Fruit fly (Drosophila melanogaster) whole organism, embryonic: ENCODE data around the gene Obp99c.

Experiments
- CG10543 ChIP-seq: fragments of 200-800 bp; sonication (Bioruptor generic); optimal IDR thresholded peaks from 3 replicates; lab custom pipeline; 2017; ENCODE audit warnings: missing biosample characterization, mild to moderate bottlenecking, missing genetic modification characterization, moderate library complexity
- CG11085 ChIP-seq: fragments of 200-800 bp; sonication (Bioruptor generic); IDR thresholded peaks from 2 replicates; pipeline ENCODE4 v1.3.6; 2022; ENCODE audit warnings: missing biosample characterization, missing genetic modification characterization
- CG13775 ChIP-seq: fragments of 200-800 bp; sonication (Bioruptor generic); optimal IDR thresholded peaks from 3 replicates; lab custom pipeline; 2017; ENCODE audit warnings: missing biosample characterization, mild to moderate bottlenecking, missing genetic modification characterization
- CG14710 ChIP-seq: fragments of 200-800 bp; sonication (Bioruptor generic); optimal IDR thresholded peaks from 3 replicates; lab custom pipeline; 2019; ENCODE audit warnings: missing biosample characterization, mild to moderate bottlenecking, missing genetic modification characterization, moderate library complexity
- CG17186 ChIP-seq: fragments of 200-800 bp; sonication (Bioruptor generic); optimal IDR thresholded peaks from 3 replicates; lab custom pipeline; 2017; ENCODE audit warnings: missing biosample characterization, missing genetic modification reagents, missing genetic modification characterization
- CG17612 ChIP-seq: fragments of 200-800 bp; sonication (Bioruptor generic); IDR thresholded peaks from 2 replicates; pipeline ENCODE4 v1.3.6; 2022; ENCODE audit warnings: missing biosample characterization, missing genetic modification characterization
- CG17802 ChIP-seq: fragments of 200-800 bp; sonication (Bioruptor generic); optimal IDR thresholded peaks from 2 replicates; lab custom pipeline; 2018; ENCODE audit warnings: missing biosample characterization, mild to moderate bottlenecking, missing genetic modification characterization, moderate library complexity
- CG18599 ChIP-seq: fragments of 200-800 bp; sonication (Bioruptor generic); optimal IDR thresholded peaks from 3 replicates; lab custom pipeline; 2017; ENCODE audit warnings: missing biosample characterization, missing genetic modification characterization, mild to moderate bottlenecking, moderate library complexity, missing genetic modification reagents
- CG2120 ChIP-seq: fragments of 200-800 bp; sonication (Bioruptor generic); optimal IDR thresholded peaks from 3 replicates; lab custom pipeline; 2016; ENCODE audit warnings: missing biosample characterization, missing genetic modification characterization
- CG2129 ChIP-seq: fragments of 200-800 bp; sonication (Bioruptor generic); IDR thresholded peaks from 2 replicates; pipeline ENCODE4 v1.3.6; 2022; ENCODE audit warnings: missing biosample characterization, missing genetic modification characterization; ENCODE audit not compliant: partially characterized antibody
- CG2202 ChIP-seq: fragments of 200-800 bp; sonication (Bioruptor generic); optimal IDR thresholded peaks from 2 replicates; lab custom pipeline; 2018; ENCODE audit warnings: missing biosample characterization, mild to moderate bottlenecking, missing genetic modification characterization
- CG2889 ChIP-seq: fragments of 200-800 bp; sonication (Bioruptor generic); IDR thresholded peaks from 3 replicates; pipeline ENCODE4 v1.3.6; 2022; ENCODE audit warnings: missing biosample characterization, missing genetic modification characterization
- CG4854 ChIP-seq: fragments of 200-800 bp; sonication (Bioruptor generic); optimal IDR thresholded peaks from 2 replicates; lab custom pipeline; 2016; ENCODE audit warnings: missing biosample characterization, missing genetic modification characterization, inconsistent platforms
- CG6689 ChIP-seq: fragments of 200-800 bp; sonication (Bioruptor generic); IDR thresholded peaks from 2 replicates; pipeline ENCODE4 v1.3.6; 2022; ENCODE audit warnings: missing biosample characterization, missing genetic modification characterization
- CG6813 ChIP-seq: fragments of 200-800 bp; sonication (Bioruptor generic); optimal IDR thresholded peaks from 2 replicates; lab custom pipeline; 2017; ENCODE audit warnings: missing biosample characterization, missing genetic modification characterization, mild to moderate bottlenecking, moderate library complexity, missing genetic modification reagents
- CG7745 ChIP-seq: fragments of 200-800 bp; sonication (Bioruptor generic); optimal IDR thresholded peaks from 2 replicates; lab custom pipeline; 2018; ENCODE audit warnings: missing biosample characterization, mild to moderate bottlenecking, missing genetic modification characterization, moderate library complexity
- CG7928 ChIP-seq: fragments of 200-800 bp; sonication (Bioruptor generic); optimal IDR thresholded peaks from 2 replicates; lab custom pipeline; 2017; ENCODE audit warnings: missing biosample characterization, mild to moderate bottlenecking, missing genetic modification characterization
- CG8388 ChIP-seq: fragments of 200-800 bp; sonication (Bioruptor generic); optimal IDR thresholded peaks from 2 replicates; lab custom pipeline; 2019; ENCODE audit warnings: missing biosample characterization, mild to moderate bottlenecking, missing genetic modification characterization, moderate library complexity
- CG9215 ChIP-seq: fragments of 200-800 bp; sonication (Bioruptor generic); IDR thresholded peaks from 2 replicates; pipeline ENCODE4 v1.3.6; 2022; ENCODE audit warnings: missing biosample characterization, missing genetic modification characterization
- CG9817 ChIP-seq: fragments of 200-800 bp; sonication (Bioruptor generic); optimal IDR thresholded peaks from 2 replicates; lab custom pipeline; 2018; ENCODE audit warnings: missing biosample characterization, mild to moderate bottlenecking, missing genetic modification characterization, moderate library complexity
- CoRest ChIP-seq: fragments of 200-800 bp; sonication (Bioruptor generic); optimal IDR thresholded peaks from 3 replicates; lab custom pipeline; 2018; ENCODE audit warnings: missing biosample characterization, mild to moderate bottlenecking, missing genetic modification characterization, moderate library complexity
- E2f1 ChIP-seq: fragments of 200-800 bp; sonication (Bioruptor generic); IDR thresholded peaks from 2 replicates; pipeline ENCODE4 v1.3.6; 2022; ENCODE audit warnings: missing biosample characterization, missing genetic modification characterization
- Elba2 ChIP-seq: fragments of 200-800 bp; sonication (Bioruptor generic); optimal IDR thresholded peaks from 3 replicates; lab custom pipeline; 2016; ENCODE audit warnings: missing biosample characterization, missing genetic modification characterization
- Hey ChIP-seq: fragments of 200-800 bp; sonication (Bioruptor generic); optimal IDR thresholded peaks from 3 replicates; lab custom pipeline; 2018; ENCODE audit warnings: missing biosample characterization, mild to moderate bottlenecking, missing genetic modification characterization
- HmgD ChIP-seq: fragments of 200-800 bp; sonication (Bioruptor generic); optimal IDR thresholded peaks from 3 replicates; lab custom pipeline; 2016; ENCODE audit warnings: missing biosample characterization, missing genetic modification characterization
- Lim3 ChIP-seq: fragments of 200-800 bp; sonication (Bioruptor generic); IDR thresholded peaks from 2 replicates; pipeline ENCODE4 v1.3.6; 2022; ENCODE audit warnings: missing biosample characterization, missing genetic modification characterization
- Lpt ChIP-seq: fragments of >200 bp; optimal IDR thresholded peaks from 2 replicates; lab custom pipeline; 2018; ENCODE audit warnings: missing biosample characterization, missing genetic modification characterization
- Med ChIP-seq: fragments of 200-800 bp; sonication (Bioruptor generic); peaks from one replicate; lab custom pipeline; 2016; ENCODE audit warnings: missing biosample characterization, missing genetic modification characterization, mild to moderate bottlenecking, inconsistent platforms, moderate library complexity
- NK7.1 ChIP-seq: fragments of 200-800 bp; sonication (Bioruptor generic); optimal IDR thresholded peaks from 3 replicates; lab custom pipeline; 2016; ENCODE audit warnings: missing biosample characterization, missing genetic modification characterization
- Nf-YC ChIP-seq: fragments of 200-800 bp; optimal IDR thresholded peaks from 3 replicates; lab custom pipeline; 2019; ENCODE audit warnings: missing biosample characterization, mild to moderate bottlenecking, missing genetic modification characterization, moderate library complexity
- Optix ChIP-seq: fragments of 200-800 bp; sonication (Bioruptor generic); IDR thresholded peaks from 3 replicates; pipeline ENCODE4 v1.3.6; 2022; ENCODE audit warnings: missing biosample characterization, missing genetic modification characterization
- PHDP ChIP-seq: fragments of 200-800 bp; sonication (Bioruptor generic); optimal IDR thresholded peaks from 3 replicates; lab custom pipeline; 2018; ENCODE audit warnings: missing biosample characterization, mild to moderate bottlenecking, missing genetic modification characterization, moderate library complexity
- Ravus ChIP-seq: fragments of 200-800 bp; sonication (Bioruptor generic); IDR thresholded peaks from 2 replicates; pipeline ENCODE4 v1.3.6; 2022; ENCODE audit warnings: missing biosample characterization, missing genetic modification characterization
- Trl ChIP-seq, 3 experiments: fragments of >200 bp in 2 of 3; fragments of 200-800 bp in 1 of 3; sonication (Bioruptor generic) in 1 of 3; optimal IDR thresholded peaks; 2 replicates in 1 of 3; 3 replicates in 2 of 3; lab custom pipeline; 2016 to 2017; ENCODE audit warnings: missing biosample characterization in 1 of 3, missing genetic modification characterization in 1 of 3
- ab ChIP-seq: fragments of 200-800 bp; sonication (Bioruptor generic); optimal IDR thresholded peaks from 2 replicates; lab custom pipeline; 2016; ENCODE audit warnings: missing biosample characterization, missing genetic modification characterization
- croc ChIP-seq: fragments of 200-800 bp; sonication (Bioruptor generic); conservative IDR thresholded peaks from 3 replicates; pipeline ENCODE4 v1.3.6; 2022; ENCODE audit warnings: missing biosample characterization, missing genetic modification characterization
- emc ChIP-seq: fragments of 200-800 bp; sonication (Bioruptor generic); optimal IDR thresholded peaks from 2 replicates; lab custom pipeline; 2016; ENCODE audit warnings: missing biosample characterization, missing genetic modification characterization
- her ChIP-seq: fragments of 200-800 bp; sonication (Bioruptor generic); optimal IDR thresholded peaks from 2 replicates; lab custom pipeline; 2016; ENCODE audit warnings: missing biosample characterization, missing genetic modification characterization
- hkb ChIP-seq, 2 experiments: fragments of 200-800 bp in 1 of 2; fragments of >200 bp in 1 of 2; sonication (Bioruptor generic) in 1 of 2; IDR thresholded peaks in 1 of 2; optimal IDR thresholded peaks in 1 of 2; 2 replicates each; pipeline versions ENCODE4 v1.3.6 to Lab custom; 2017 to 2022; ENCODE audit warnings: missing biosample characterization in 1 of 2, missing genetic modification characterization in 1 of 2
- hth ChIP-seq: fragments of >200 bp; optimal IDR thresholded peaks from 2 replicates; lab custom pipeline; 2017; ENCODE audit warnings: inconsistent platforms
- jigr1 ChIP-seq: fragments of 200-800 bp; sonication (Bioruptor generic); IDR thresholded peaks from 3 replicates; pipeline ENCODE4 v1.3.6; 2022; ENCODE audit warnings: missing biosample characterization, missing genetic modification characterization
- jing ChIP-seq: fragments of 200-800 bp; sonication (Bioruptor generic); optimal IDR thresholded peaks from 2 replicates; lab custom pipeline; 2018; ENCODE audit warnings: missing biosample characterization, mild to moderate bottlenecking, missing genetic modification characterization
- knrl ChIP-seq: fragments of 200-800 bp; sonication (Bioruptor generic); IDR thresholded peaks from 3 replicates; pipeline ENCODE4 v1.3.6; 2022; ENCODE audit warnings: missing biosample characterization, missing genetic modification characterization; ENCODE audit not compliant: partially characterized antibody
- mam ChIP-seq: fragments of 200-800 bp; sonication (Bioruptor generic); optimal IDR thresholded peaks from 3 replicates; lab custom pipeline; 2016; ENCODE audit warnings: missing biosample characterization, missing genetic modification characterization
- nom ChIP-seq: fragments of 200-800 bp; sonication (Bioruptor generic); optimal IDR thresholded peaks from 2 replicates; lab custom pipeline; 2017; ENCODE audit warnings: missing biosample characterization, missing genetic modification characterization, mild to moderate bottlenecking, moderate library complexity, missing genetic modification reagents
- oc ChIP-seq: fragments of 200-800 bp; sonication (Bioruptor generic); optimal IDR thresholded peaks from 2 replicates; lab custom pipeline; 2018; ENCODE audit warnings: missing biosample characterization, mild to moderate bottlenecking, missing genetic modification characterization, moderate library complexity
- odd ChIP-seq: fragments of 200-800 bp; sonication (Bioruptor generic); optimal IDR thresholded peaks from 2 replicates; lab custom pipeline; 2017; ENCODE audit warnings: missing biosample characterization, mild to moderate bottlenecking, missing genetic modification characterization
- sd ChIP-seq: fragments of 200-800 bp; sonication (Bioruptor generic); optimal IDR thresholded peaks from 3 replicates; lab custom pipeline; 2018; ENCODE audit warnings: missing biosample characterization, mild to moderate bottlenecking, missing genetic modification characterization, moderate library complexity
- sqz ChIP-seq: fragments of 200-800 bp; sonication (Bioruptor generic); optimal IDR thresholded peaks from 3 replicates; lab custom pipeline; 2018; ENCODE audit warnings: missing biosample characterization, mild to moderate bottlenecking, missing genetic modification characterization
- wdn ChIP-seq: fragments of 200-800 bp; sonication (Bioruptor generic); IDR thresholded peaks from 2 replicates; pipeline ENCODE4 v1.3.6; 2022; ENCODE audit warnings: missing biosample characterization, missing genetic modification characterization

The Obp99c gene

DNA sequence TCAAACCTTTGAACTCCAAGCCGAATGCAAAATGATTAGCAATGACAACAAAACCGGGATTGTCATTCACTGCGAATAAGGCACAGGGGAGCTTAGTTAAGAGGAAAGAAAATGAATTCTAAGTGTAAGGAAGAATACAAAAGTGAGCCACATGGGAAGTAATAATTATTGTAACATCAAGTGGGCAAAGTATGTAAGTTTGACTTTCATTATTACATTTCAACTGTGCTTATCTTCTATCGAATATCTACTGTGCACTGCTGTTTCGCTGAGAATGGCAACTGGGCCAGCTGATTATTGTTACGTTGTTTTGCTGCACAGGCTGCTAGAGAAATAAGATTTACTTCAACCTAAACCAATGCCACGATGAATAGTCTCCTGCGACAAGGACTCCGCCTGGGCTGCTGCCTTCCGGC is 47.6 kb upstream of the Obp99c start, which contains the start of the genes CG7601 and CIA30 (continued):
- peak; percentile 70 for TF ChIP-seq Elba2
- TF ChIP-seq emc = peak; percentile 97
- peak; percentile 97 for TF ChIP-seq HmgD (GFP tag; lab: Kevin White, UChicago)
- TF ChIP-seq CG6689 (GFP tag; lab: Robert Waterston, UW) = peak; percentile 100
- peak; percentile 46 for TF ChIP-seq CG7745 (tag; lab: Kevin White, UChicago)
- peak; percentile 95 for TF ChIP-seq oc
- TF ChIP-seq CG10543 (GFP tag; lab: Kevin White, UChicago) = peak; percentile 98
- peak; percentile 100 for TF ChIP-seq E2f1
- peak; percentile 89 for TF ChIP-seq odd (GFP tag; lab: Kevin White, UChicago)
- TF ChIP-seq Med (GFP tag; lab: Kevin White, UChicago) = peak; percentile 100
- peak; percentile 85 for TF ChIP-seq CG2202 (tag; lab: Kevin White, UChicago)
- 0 out of 3 replicates have a peak, but pooled peaks have one; percentile 41 for TF ChIP-seq knrl (GFP tag; lab: Robert Waterston, UW)
- TF ChIP-seq sqz = no peak
- peak; percentile 100 for TF ChIP-seq Optix (GFP tag; lab: Robert Waterston, UW)
- TF ChIP-seq jing (GFP tag; lab: Kevin White, UChicago) = peak; percentile 91
- TF ChIP-seq ab = peak; percentile 98
- no peak for TF ChIP-seq sd
- peak; percentile 91 for TF ChIP-seq CG17802
- TF ChIP-seq CG7928 (GFP tag; lab: Kevin White, UChicago) = peak; percentile 84
- TF ChIP-seq CG9817 (tag; lab: Kevin White, UChicago) = peak; percentile 99
- TF ChIP-seq PHDP (tag; lab: Kevin White, UChicago) = peak; percentile 96
- peak; percentile 96 for TF ChIP-seq CG13775 (GFP tag; lab: Kevin White, UChicago)
- peak; percentile 98 for TF ChIP-seq CG18599
- TF ChIP-seq Nf-YC (tag; lab: Kevin White, UChicago) = peak; percentile 90
- TF ChIP-seq mam (GFP tag; lab: Kevin White, UChicago) = peak; percentile 100
- TF ChIP-seq hkb (optimal IDR thresholded peaks at IDR 0.05; lab: Kevin White, UChicago) = no peak
- peak; percentile 100 for TF ChIP-seq hkb (GFP tag; IDR thresholded peaks at IDR 0.05; lab: Robert Waterston, UW)
- TF ChIP-seq CG14710 (tag; lab: Kevin White, UChicago) = peak; percentile 96
- peak; percentile 93 for TF ChIP-seq CG17186 (GFP tag; lab: Kevin White, UChicago)
- peak; percentile 100 for TF ChIP-seq wdn (GFP tag; lab: Robert Waterston, UW)
- peak; percentile 100 for TF ChIP-seq Lim3 (GFP tag; lab: Robert Waterston, UW)
- peak; percentile 100 for TF ChIP-seq Ravus (GFP tag; lab: Robert Waterston, UW)
- peak; percentile 99 for TF ChIP-seq CG4854 (GFP tag; lab: Kevin White, UChicago)
- no peak for TF ChIP-seq hth (lab: Kevin White, UChicago)
- no peak for TF ChIP-seq Trl (optimal IDR thresholded peaks at IDR 0.05; lab: Kevin White, UChicago)
- TF ChIP-seq Trl (GFP tag; optimal IDR thresholded peaks at IDR 0.05; lab: Kevin White, UChicago) = peak; percentile 99
- TF ChIP-seq CG2129 (GFP tag; lab: Robert Waterston, UW) = no peak
- TF ChIP-seq CG9215 (GFP tag; lab: Robert Waterston, UW) = peak; percentile 100
- peak; percentile 99 for TF ChIP-seq CG2120
- TF ChIP-seq CG17612 = peak; percentile 100
- peak; percentile 97 for TF ChIP-seq nom (GFP tag; lab: Kevin White, UChicago)
- peak; percentile 98 for TF ChIP-seq NK7.1 (GFP tag; lab: Kevin White, UChicago)
- TF ChIP-seq CG6813 (GFP tag; lab: Kevin White, UChicago) = peak; percentile 98
- peak; percentile 97 for TF ChIP-seq her (GFP tag; lab: Kevin White, UChicago)
- peak; percentile 100 for TF ChIP-seq jigr1 (GFP tag; lab: Robert Waterston, UW)
- TF ChIP-seq CG2889 (GFP tag; lab: Robert Waterston, UW) = peak; percentile 99
- TF ChIP-seq CG8388 = peak; percentile 96
- TF ChIP-seq Lpt (GFP tag; lab: Kevin White, UChicago) = no peak
- TF ChIP-seq Hey (tag; lab: Kevin White, UChicago) = peak; percentile 87
- TF ChIP-seq CG11085 (GFP tag; lab: Robert Waterston, UW) = peak; percentile 100
- peak; percentile 98 for TF ChIP-seq CoRest (tag; lab: Kevin White, UChicago)
- peak; percentile 100 for TF ChIP-seq croc
